Fruit fly (Drosophila melanogaster) whole organism, prepupa: ENCODE data around the gene cue.

ENCODE experiments used
- CG15336 ChIP-seq: fragments of 200-800 bp; sonication (Bioruptor generic); IDR thresholded peaks from 2 replicates; pipeline ENCODE4 v1.3.6; 2022; ENCODE audit warnings: missing biosample characterization, missing genetic modification characterization
- CG34406 ChIP-seq: fragments of 200-800 bp; sonication (Bioruptor generic); optimal IDR thresholded peaks from 3 replicates; lab custom pipeline; 2016; ENCODE audit warnings: missing biosample characterization, missing genetic modification characterization
- CG3919 ChIP-seq: fragments of 200-800 bp; sonication (Bioruptor generic); optimal IDR thresholded peaks from 3 replicates; lab custom pipeline; 2016; ENCODE audit warnings: missing biosample characterization, missing genetic modification characterization
- CG6792 ChIP-seq: fragments of 200-800 bp; sonication (Bioruptor generic); optimal IDR thresholded peaks from 3 replicates; lab custom pipeline; 2016; ENCODE audit warnings: missing biosample characterization, missing genetic modification characterization
- CG7368 ChIP-seq: fragments of 200-800 bp; sonication (Bioruptor generic); optimal IDR thresholded peaks from 3 replicates; lab custom pipeline; 2016; ENCODE audit warnings: missing biosample characterization, missing genetic modification characterization
- CG8119 ChIP-seq: fragments of 200-800 bp; sonication (Bioruptor generic); IDR thresholded peaks from 3 replicates; pipeline ENCODE4 v1.3.6; 2022; ENCODE audit warnings: missing biosample characterization, missing genetic modification characterization
- Eip93F ChIP-seq: fragments of 200-800 bp; sonication (Bioruptor generic); optimal IDR thresholded peaks from 2 replicates; lab custom pipeline; 2016; ENCODE audit warnings: missing biosample characterization, mild to moderate bottlenecking, missing genetic modification characterization
- Gug ChIP-seq: fragments of 200-800 bp; sonication (Bioruptor generic); IDR thresholded peaks from 2 replicates; pipeline ENCODE4 v1.3.6; 2022; ENCODE audit warnings: missing biosample characterization, missing genetic modification characterization
- Lpt ChIP-seq: fragments of 200-800 bp; sonication (Bioruptor generic); optimal IDR thresholded peaks from 3 replicates; lab custom pipeline; 2016; ENCODE audit warnings: missing biosample characterization, missing genetic modification characterization
- net ChIP-seq: fragments of 200-800 bp; sonication (Bioruptor generic); optimal IDR thresholded peaks from 3 replicates; lab custom pipeline; 2016; ENCODE audit warnings: missing biosample characterization, missing genetic modification characterization

- TF ChIP-seq Lpt (no peak), CG7368 (no peak), net (GFP tag; lab: Kevin White, UChicago) (peak; percentile 8), CG8119 (peak; percentile 40; the same call in 1 of the 3 replicates), Gug (GFP tag; lab: Robert Waterston, UW) (peak; percentile 36), CG3919 (GFP tag; lab: Kevin White, UChicago) (peak; percentile 42), CG34406 (GFP tag; lab: Kevin White, UChicago) (peak; percentile 32), CG6792 (GFP tag; lab: Kevin White, UChicago) (peak; percentile 45), Eip93F (GFP tag; lab: Kevin White, UChicago) (no peak), CG15336 (GFP tag; lab: Robert Waterston, UW) (peak; percentile 48)
Observed at dm6 chr3L:1478998-1479680, 37.9 kb downstream of the cue start.
